Fruit fly (Drosophila melanogaster): ENCODE results near the gene Rsod.

The Rsod gene

DNA sequence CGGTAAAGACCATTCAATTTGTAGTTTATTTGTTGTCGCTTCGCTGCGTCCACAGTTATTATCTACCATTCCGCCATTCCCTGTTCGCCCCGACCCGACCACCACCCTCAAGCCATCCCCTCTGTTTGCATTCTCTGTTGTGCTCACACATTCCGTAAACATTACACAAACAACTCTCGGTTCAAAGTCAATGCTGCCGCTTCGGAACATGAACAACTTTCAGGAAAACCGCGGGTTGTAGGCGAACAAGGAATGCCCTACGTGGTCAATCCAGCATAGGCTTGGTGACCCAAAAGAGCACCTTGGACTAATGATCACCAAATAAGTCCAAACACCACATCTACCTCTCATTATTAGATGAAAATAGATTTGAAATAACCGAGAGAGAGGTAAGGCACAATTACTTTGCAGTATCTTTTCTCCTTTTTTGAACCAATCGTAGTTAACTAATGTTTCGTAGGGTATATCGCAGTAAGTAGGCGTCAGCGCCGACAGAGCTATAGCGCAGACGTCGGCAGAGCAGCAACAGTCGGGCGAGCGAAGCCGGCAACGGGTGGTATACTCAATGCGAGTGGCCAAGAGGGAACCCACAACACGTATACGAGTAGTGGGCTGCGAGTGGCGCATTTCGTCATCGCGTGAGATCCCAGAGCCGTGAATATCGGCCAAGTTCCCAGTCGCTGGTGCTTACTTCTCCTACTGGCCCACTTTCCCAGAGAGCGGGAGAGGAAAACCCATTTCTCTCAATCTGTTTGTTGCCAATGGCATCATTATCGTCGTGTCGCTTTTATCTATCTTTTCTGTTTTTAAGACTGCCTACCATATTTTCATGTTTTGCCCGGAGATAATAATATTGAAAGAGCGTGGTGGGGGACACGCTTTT, 32.3 kb upstream of the Rsod start (continued):
- peak; percentile 97 for TF ChIP-seq CG14014 (GFP tag; IDR thresholded peaks at IDR 0.05)
- TF ChIP-seq ssp (GFP tag; IDR thresholded peaks at IDR 0.05), result peak; percentile 85
- peak; percentile 96 for TF ChIP-seq so (GFP tag; IDR thresholded peaks at IDR 0.05)
- TF ChIP-seq CG4328 (GFP tag; optimal IDR thresholded peaks at IDR 0.05), result peak; percentile 90
- peak; percentile 97 for TF ChIP-seq NK7.1 (GFP tag; optimal IDR thresholded peaks at IDR 0.05)
- peak; percentile 95 for TF ChIP-seq vvl (GFP tag; IDR thresholded peaks at IDR 0.05)
- TF ChIP-seq CG7372 (GFP tag; IDR thresholded peaks at IDR 0.05), result peak; percentile 92
- TF ChIP-seq CG17612 (GFP tag; IDR thresholded peaks at IDR 0.05), result peak; percentile 83
- TF ChIP-seq cad (GFP tag; optimal IDR thresholded peaks at IDR 0.05), result no peak
- TF ChIP-seq br (optimal IDR thresholded peaks at IDR 0.05), result no peak
- TF ChIP-seq sqz (GFP tag; optimal IDR thresholded peaks at IDR 0.05), result peak; percentile 73
- peak; percentile 95 for TF ChIP-seq CG6254 (GFP tag; optimal IDR thresholded peaks at IDR 0.05)
- TF ChIP-seq CG3847 (GFP tag; IDR thresholded peaks at IDR 0.05), result peak; percentile 81
- no peak for TF ChIP-seq CG42726 (GFP tag; IDR thresholded peaks at IDR 0.05; ENCODE audit: partially characterized antibody)
- TF ChIP-seq onecut (GFP tag; IDR thresholded peaks at IDR 0.05), result peak; percentile 91
- TF ChIP-seq Sox100B (GFP tag; optimal IDR thresholded peaks at IDR 0.05), result peak; percentile 96
- peak; percentile 88 for TF ChIP-seq CG12219 (GFP tag; optimal IDR thresholded peaks at IDR 0.05)
- 0 out of 2 replicates have a peak, but pooled peaks have one; percentile 24 for TF ChIP-seq Scr (GFP tag; IDR thresholded peaks at IDR 0.05; ENCODE audit: partially characterized antibody)
- no peak for TF ChIP-seq CG16813 (GFP tag; IDR thresholded peaks at IDR 0.05; ENCODE audit: partially characterized antibody)
- TF ChIP-seq CG11247 (GFP tag; IDR thresholded peaks at IDR 0.05), result peak; percentile 73
- peak; percentile 93 for TF ChIP-seq CG11398 (GFP tag; optimal IDR thresholded peaks at IDR 0.05)
- TF ChIP-seq Antp (GFP tag; optimal IDR thresholded peaks at IDR 0.05), result peak; percentile 99
- peak; percentile 97 for TF ChIP-seq ERR (GFP tag; optimal IDR thresholded peaks at IDR 0.05)
- TF ChIP-seq CG10209 (GFP tag; optimal IDR thresholded peaks at IDR 0.05), result peak; percentile 94
- TF ChIP-seq CG12391 (tag; optimal IDR thresholded peaks at IDR 0.05), result peak; percentile 91
- TF ChIP-seq CG32767 (GFP tag; IDR thresholded peaks at IDR 0.05), result peak; percentile 93
- TF ChIP-seq esg (GFP tag; conservative IDR thresholded peaks at IDR 0.05), result peak; percentile 97
- TF ChIP-seq CG34376 (GFP tag; optimal IDR thresholded peaks at IDR 0.05), result peak; percentile 87
- TF ChIP-seq Med (GFP tag), result peak; percentile 100
- TF ChIP-seq sisA (GFP tag; IDR thresholded peaks at IDR 0.05), result peak; percentile 98
- peak; percentile 93 for TF ChIP-seq Xrp1 (GFP tag; IDR thresholded peaks at IDR 0.05)
- peak; percentile 90 for TF ChIP-seq CG11093 (GFP tag; IDR thresholded peaks at IDR 0.05)
- TF ChIP-seq CG2889 (GFP tag; IDR thresholded peaks at IDR 0.05), result peak; percentile 73; the same call in 1 of the 3 replicates
- peak; percentile 82 for TF ChIP-seq CG12236 (GFP tag; optimal IDR thresholded peaks at IDR 0.05)
- TF ChIP-seq mam (GFP tag; optimal IDR thresholded peaks at IDR 0.05), result peak; percentile 98
- TF ChIP-seq bowl (GFP tag; IDR thresholded peaks at IDR 0.05), result peak; percentile 94
- TF ChIP-seq ac (GFP tag; optimal IDR thresholded peaks at IDR 0.05), result no peak
- TF ChIP-seq rib (GFP tag; IDR thresholded peaks at IDR 0.05), result peak; percentile 78; the same call in 1 of the 2 replicates
- peak; percentile 94 for TF ChIP-seq HmgZ (tag; optimal IDR thresholded peaks at IDR 0.05)
- peak; percentile 92 for TF ChIP-seq grau (tag; optimal IDR thresholded peaks at IDR 0.05)
- peak; percentile 89 for TF ChIP-seq CG8290 (GFP tag; optimal IDR thresholded peaks at IDR 0.05)
- TF ChIP-seq CG8290 (tag; optimal IDR thresholded peaks at IDR 0.05), result peak; percentile 29 to 94
- TF ChIP-seq tgo (GFP tag; IDR thresholded peaks at IDR 0.05), result peak; percentile 92
- TF ChIP-seq CG14710 (tag; optimal IDR thresholded peaks at IDR 0.05), result peak; percentile 95
- TF ChIP-seq lbe (GFP tag; optimal IDR thresholded peaks at IDR 0.05), result no peak
- peak; percentile 87 for TF ChIP-seq TFAM (GFP tag; optimal IDR thresholded peaks at IDR 0.05)
- TF ChIP-seq Lpt (GFP tag; optimal IDR thresholded peaks at IDR 0.05), result no peak
- TF ChIP-seq CG17912 (GFP tag; optimal IDR thresholded peaks at IDR 0.05), result peak; percentile 59
- no peak for TF ChIP-seq pita (GFP tag; optimal IDR thresholded peaks at IDR 0.05)
- peak; percentile 97 for TF ChIP-seq Max (GFP tag; optimal IDR thresholded peaks at IDR 0.05)

Measured in whole organism, embryonic.